Worm (Caenorhabditis elegans): Measurements from ENCODE around the gene rabs-5.

Gene rabs-5

ce11 chrIV:8067745-8068144 is 39.7 kb downstream of the rabs-5 start:
- no peak for TF ChIP-seq med-1 (GFP tag; optimal IDR thresholded peaks at IDR 0.05; ENCODE audit: insufficient read depth)
- no peak for TF ChIP-seq klf-2 (GFP tag; conservative IDR thresholded peaks at IDR 0.05)
- TF ChIP-seq cog-1 (tag; optimal IDR thresholded peaks at IDR 0.05) = no peak
- TF ChIP-seq ztf-29 (GFP tag; IDR thresholded peaks at IDR 0.05) = no peak
- TF ChIP-seq flt-1 (GFP tag; IDR thresholded peaks at IDR 0.05) = no peak
- TF ChIP-seq ref-1 (GFP tag; conservative IDR thresholded peaks at IDR 0.05) = no peak
- TF ChIP-seq ztf-23 (GFP tag; IDR thresholded peaks at IDR 0.05) = no peak
- TF ChIP-seq tab-1 (GFP tag; IDR thresholded peaks at IDR 0.05) = no peak
- TF ChIP-seq T22C8.4 (GFP tag; IDR thresholded peaks at IDR 0.05) = no peak

- no peak for TF ChIP-seq T22C8.4 (GFP tag; IDR thresholded peaks at IDR 0.05)
- no peak for TF ChIP-seq klf-2 (GFP tag; conservative IDR thresholded peaks at IDR 0.05)
- peak; percentile 26; the same call in 1 of the 2 replicates for TF ChIP-seq tab-1 (GFP tag; IDR thresholded peaks at IDR 0.05)
- 0 out of 2 replicates have a peak, but pooled peaks have one; percentile 20 for TF ChIP-seq flt-1 (GFP tag; IDR thresholded peaks at IDR 0.05)
Observed at ce11 chrIV:8066598-8066997, 40.8 kb downstream of the rabs-5 start.

- TF ChIP-seq med-1 (GFP tag; optimal IDR thresholded peaks at IDR 0.05; ENCODE audit: insufficient read depth) = no peak
- no peak for TF ChIP-seq ztf-23 (GFP tag; IDR thresholded peaks at IDR 0.05)
- no peak for TF ChIP-seq flt-1 (GFP tag; IDR thresholded peaks at IDR 0.05)
- no peak for TF ChIP-seq tab-1 (GFP tag; IDR thresholded peaks at IDR 0.05)
- no peak for TF ChIP-seq cog-1 (tag; optimal IDR thresholded peaks at IDR 0.05)
- TF ChIP-seq ztf-29 (GFP tag; IDR thresholded peaks at IDR 0.05) = no peak
- TF ChIP-seq ref-1 (GFP tag; conservative IDR thresholded peaks at IDR 0.05) = no peak
- no peak for TF ChIP-seq T22C8.4 (GFP tag; IDR thresholded peaks at IDR 0.05)
- TF ChIP-seq klf-2 (GFP tag; conservative IDR thresholded peaks at IDR 0.05) = no peak
Observed at ce11 chrIV:8062359-8062758, 45.0 kb downstream of the rabs-5 start, which contains the start of gene sax-7. Gene sax-7, plus strand, starts transcription at chrIV:8062659.

- no peak for TF ChIP-seq med-1 (GFP tag; optimal IDR thresholded peaks at IDR 0.05; ENCODE audit: insufficient read depth)
Observed at ce11 chrIV:8061267-8061666, 46.1 kb downstream of the rabs-5 start.

All from whole organism, midembryonic.